Fruit fly (Drosophila melanogaster): ENCODE measurements around the gene CG9919.

The CG9919 gene

dm6 chrX:16288492-16288964 is 42.0 kb downstream of the CG9919 start, which contains the start of the genes CG32576 and caz (continued):
- TF ChIP-seq ss (GFP tag; optimal IDR thresholded peaks at IDR 0.05) (no peak), net (GFP tag; optimal IDR thresholded peaks at IDR 0.05) (no peak), Ets21C (GFP tag; optimal IDR thresholded peaks at IDR 0.05) (no peak), Eip93F (GFP tag; optimal IDR thresholded peaks at IDR 0.05) (no peak), vri (GFP tag; optimal IDR thresholded peaks at IDR 0.05) (peak; percentile 23), cyc (GFP tag; optimal IDR thresholded peaks at IDR 0.05) (peak; percentile 3), CG4318 (GFP tag; optimal IDR thresholded peaks at IDR 0.05) (no peak), CG3032 (tag; optimal IDR thresholded peaks at IDR 0.05) (peak; percentile 23), CG1621 (tag; optimal IDR thresholded peaks at IDR 0.05) (no peak), CG6276 (GFP tag; optimal IDR thresholded peaks at IDR 0.05) (no peak), achi (GFP tag; optimal IDR thresholded peaks at IDR 0.05) (peak; percentile 47), Sox102F (GFP tag; optimal IDR thresholded peaks at IDR 0.05) (peak; percentile 43), fd59A (GFP tag; optimal IDR thresholded peaks at IDR 0.05) (no peak), Eip78C (GFP tag) (peak; percentile 8), Gug (GFP tag; IDR thresholded peaks at IDR 0.05) (no peak), Hr38 (GFP tag; optimal IDR thresholded peaks at IDR 0.05) (no peak), Smox (GFP tag; optimal IDR thresholded peaks at IDR 0.05) (no peak), Hr39 (GFP tag; optimal IDR thresholded peaks at IDR 0.05) (no peak), CG10669 (GFP tag; optimal IDR thresholded peaks at IDR 0.05) (no peak), fd85E (GFP tag; optimal IDR thresholded peaks at IDR 0.05) (no peak), dac (GFP tag; optimal IDR thresholded peaks at IDR 0.05) (no peak), CG8119 (GFP tag; IDR thresholded peaks at IDR 0.05) (no peak), Eip75B (GFP tag; optimal IDR thresholded peaks at IDR 0.05) (no peak), CG11762 (GFP tag; optimal IDR thresholded peaks at IDR 0.05; ENCODE audit: insufficient read depth) (no peak)

- peak; percentile 9 for TF ChIP-seq lz (GFP tag; optimal IDR thresholded peaks at IDR 0.05)
- no peak for TF ChIP-seq CG8319 (GFP tag; optimal IDR thresholded peaks at IDR 0.05)
- TF ChIP-seq CG7368 (GFP tag; optimal IDR thresholded peaks at IDR 0.05): no peak
- no peak for TF ChIP-seq CG34406 (GFP tag; optimal IDR thresholded peaks at IDR 0.05)
- no peak for TF ChIP-seq fd85E (GFP tag; optimal IDR thresholded peaks at IDR 0.05)
- TF ChIP-seq Lpt (GFP tag; optimal IDR thresholded peaks at IDR 0.05): no peak
- no peak for TF ChIP-seq CG3919 (GFP tag; optimal IDR thresholded peaks at IDR 0.05)
- TF ChIP-seq Eip75B (GFP tag; optimal IDR thresholded peaks at IDR 0.05): no peak
- TF ChIP-seq ss (GFP tag; optimal IDR thresholded peaks at IDR 0.05): no peak
- TF ChIP-seq dac (GFP tag; optimal IDR thresholded peaks at IDR 0.05): no peak
- TF ChIP-seq spab (GFP tag; optimal IDR thresholded peaks at IDR 0.05): no peak
- TF ChIP-seq topi (GFP tag; optimal IDR thresholded peaks at IDR 0.05): peak; percentile 43
- TF ChIP-seq CG6276 (GFP tag; optimal IDR thresholded peaks at IDR 0.05): no peak
- peak; percentile 43 for TF ChIP-seq vri (GFP tag; optimal IDR thresholded peaks at IDR 0.05)
- TF ChIP-seq fkh (GFP tag; optimal IDR thresholded peaks at IDR 0.05): no peak
- peak; percentile 12 for TF ChIP-seq Sox14 (GFP tag; optimal IDR thresholded peaks at IDR 0.05)
- TF ChIP-seq CG11294 (GFP tag; IDR thresholded peaks at IDR 0.05): no peak
- no peak for TF ChIP-seq acj6 (GFP tag; optimal IDR thresholded peaks at IDR 0.05)
- no peak for TF ChIP-seq Hr38 (GFP tag; optimal IDR thresholded peaks at IDR 0.05)
- no peak for TF ChIP-seq Smox (GFP tag; optimal IDR thresholded peaks at IDR 0.05)
- no peak for TF ChIP-seq Blimp-1 (GFP tag; optimal IDR thresholded peaks at IDR 0.05)
- TF ChIP-seq CG6792 (GFP tag; optimal IDR thresholded peaks at IDR 0.05): no peak
- no peak for TF ChIP-seq CG11762 (GFP tag; optimal IDR thresholded peaks at IDR 0.05; ENCODE audit: insufficient read depth)
- TF ChIP-seq Eip78C (GFP tag): peak; percentile 74
- no peak for TF ChIP-seq Hr4 (GFP tag; optimal IDR thresholded peaks at IDR 0.05)
- no peak for TF ChIP-seq Ets21C (GFP tag; optimal IDR thresholded peaks at IDR 0.05)
- no peak for TF ChIP-seq Hr39 (GFP tag; optimal IDR thresholded peaks at IDR 0.05)
- no peak for TF ChIP-seq CG3032 (tag; optimal IDR thresholded peaks at IDR 0.05)
- peak; percentile 10 for TF ChIP-seq Sox102F (GFP tag; optimal IDR thresholded peaks at IDR 0.05)
- TF ChIP-seq CG6163 (GFP tag; IDR thresholded peaks at IDR 0.05): no peak
- TF ChIP-seq CG15336 (GFP tag; IDR thresholded peaks at IDR 0.05): no peak
- TF ChIP-seq achi (GFP tag; optimal IDR thresholded peaks at IDR 0.05): peak; percentile 19
- TF ChIP-seq CG10669 (GFP tag; optimal IDR thresholded peaks at IDR 0.05): no peak
- TF ChIP-seq CG1621 (tag; optimal IDR thresholded peaks at IDR 0.05): peak; percentile 12
- no peak for TF ChIP-seq salr (GFP tag; optimal IDR thresholded peaks at IDR 0.05)
- TF ChIP-seq CG6808 (GFP tag; optimal IDR thresholded peaks at IDR 0.05): no peak
- TF ChIP-seq net (GFP tag; optimal IDR thresholded peaks at IDR 0.05): no peak
- no peak for TF ChIP-seq CG9139 (GFP tag; optimal IDR thresholded peaks at IDR 0.05)
- peak; percentile 46 for TF ChIP-seq esn (GFP tag; optimal IDR thresholded peaks at IDR 0.05)
- TF ChIP-seq CG10631 (GFP tag; optimal IDR thresholded peaks at IDR 0.05): peak; percentile 6
These were observed 44.4 kb downstream of the CG9919 start, which contains the start of gene UQCR-14 for dm6 chrX:16286083-16286666. Gene UQCR-14 (plus strand): TSS chrX:16286288.
